Worm (Caenorhabditis elegans): ENCODE results near the gene C17A2.7.
A peak's percentile ranks its signal among the peaks of the same experiment; 100 is the strongest.

The C17A2.7 gene

DNA sequence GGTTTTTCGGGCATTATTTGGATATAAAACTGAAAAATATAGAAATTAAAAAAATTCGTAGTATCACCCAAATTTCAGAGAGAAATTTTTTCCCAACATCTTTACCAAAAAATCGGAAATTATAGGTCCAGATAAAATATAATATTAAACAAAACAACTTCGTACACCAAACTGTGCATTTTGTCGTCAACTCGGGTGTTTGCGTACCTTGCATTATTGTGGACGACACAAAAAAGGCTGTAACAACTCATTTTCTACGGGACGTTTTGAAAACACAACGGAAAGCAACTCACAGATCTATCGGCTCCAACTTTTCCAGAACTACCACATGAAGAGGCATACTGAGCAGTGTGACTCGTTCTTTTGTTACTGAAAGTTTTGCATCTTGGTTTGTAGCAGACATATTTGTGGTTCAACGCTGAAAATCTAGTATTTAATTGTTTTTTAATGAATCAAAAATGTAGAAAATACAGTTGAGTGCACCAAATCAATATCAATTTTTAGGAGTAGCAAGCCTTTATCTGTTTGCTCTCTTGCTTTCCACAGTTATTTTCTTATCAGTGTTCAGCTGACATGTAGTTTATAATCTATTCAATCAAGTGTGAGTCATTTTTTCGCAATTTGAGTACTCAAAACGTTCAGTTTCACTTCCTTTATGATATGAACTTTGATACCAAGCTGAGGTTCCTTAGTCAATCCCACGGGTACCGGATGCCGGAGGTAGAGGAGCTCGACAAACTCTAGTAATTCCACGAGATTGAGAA, 27.6 kb downstream of the C17A2.7 start:
- TF ChIP-seq pag-3 (tag; optimal IDR thresholded peaks at IDR 0.05; ENCODE audit: borderline replicate concordance, insufficient read depth) (no peak), nhr-85 (tag) (no peak), hlh-17 (GFP tag; optimal IDR thresholded peaks at IDR 0.05; ENCODE audit: borderline replicate concordance) (no peak), alr-1 (tag; optimal IDR thresholded peaks at IDR 0.05; ENCODE audit: borderline replicate concordance) (no peak), C04F5.9 (tag; optimal IDR thresholded peaks at IDR 0.05) (no peak), dsc-1 (tag; optimal IDR thresholded peaks at IDR 0.05) (no peak), nhr-84 (tag; optimal IDR thresholded peaks at IDR 0.05) (no peak), aly-2 (tag; optimal IDR thresholded peaks at IDR 0.05) (no peak), egl-13 (tag; optimal IDR thresholded peaks at IDR 0.05) (no peak), lin-13 (GFP tag; optimal IDR thresholded peaks at IDR 0.05) (no peak), sox-4 (tag; optimal IDR thresholded peaks at IDR 0.05) (no peak), tbx-2 (tag; optimal IDR thresholded peaks at IDR 0.05) (no peak), ztf-4 (tag; optimal IDR thresholded peaks at IDR 0.05) (no peak), zag-1 (tag; optimal IDR thresholded peaks at IDR 0.05) (no peak), tlp-1 (tag; optimal IDR thresholded peaks at IDR 0.05) (no peak), nhr-19 (GFP tag; conservative IDR thresholded peaks at IDR 0.05) (no peak), sptf-1 (tag; optimal IDR thresholded peaks at IDR 0.05) (no peak), nhr-77 (tag; optimal IDR thresholded peaks at IDR 0.05) (no peak), efl-3 (GFP tag; optimal IDR thresholded peaks at IDR 0.05) (no peak), hpl-2 (GFP tag; optimal IDR thresholded peaks at IDR 0.05) (no peak), nhr-76 (tag; optimal IDR thresholded peaks at IDR 0.05) (no peak), mep-1 (tag; optimal IDR thresholded peaks at IDR 0.05) (no peak), unc-86 (tag; optimal IDR thresholded peaks at IDR 0.05) (no peak), unc-98 (GFP tag; IDR thresholded peaks at IDR 0.05) (no peak), zip-4 (GFP tag; optimal IDR thresholded peaks at IDR 0.05) (no peak), snpc-4 (tag; optimal IDR thresholded peaks at IDR 0.05) (no peak), ztf-11 (tag; optimal IDR thresholded peaks at IDR 0.05) (no peak), mab-9 (GFP tag; IDR thresholded peaks at IDR 0.05) (no peak), elt-2 (tag; optimal IDR thresholded peaks at IDR 0.05) (peak; percentile 83), pax-3 (tag; optimal IDR thresholded peaks at IDR 0.05) (no peak), C16A3.4 (tag; optimal IDR thresholded peaks at IDR 0.05) (no peak), nhr-12 (tag; optimal IDR thresholded peaks at IDR 0.05) (no peak), ceh-8 (GFP tag; optimal IDR thresholded peaks at IDR 0.05) (no peak), nhr-47 (tag; optimal IDR thresholded peaks at IDR 0.05) (peak; percentile 31), ceh-90 (tag; optimal IDR thresholded peaks at IDR 0.05) (no peak), jun-1 (tag; optimal IDR thresholded peaks at IDR 0.05) (no peak), Y116A8C.19 (tag; optimal IDR thresholded peaks at IDR 0.05; ENCODE audit: borderline replicate concordance) (no peak), vab-15 (tag; optimal IDR thresholded peaks at IDR 0.05) (no peak), rnt-1 (tag; optimal IDR thresholded peaks at IDR 0.05) (no peak), fkh-8 (tag; optimal IDR thresholded peaks at IDR 0.05) (no peak), lsy-2 (tag; optimal IDR thresholded peaks at IDR 0.05) (peak; percentile 26), dpl-1 (GFP tag; optimal IDR thresholded peaks at IDR 0.05) (peak in 2 of 3 experiments; percentile 21 to 53), mef-2 (tag; optimal IDR thresholded peaks at IDR 0.05) (no peak), isw-1 (GFP tag; IDR thresholded peaks at IDR 0.05) (no peak), xbp-1 (tag; optimal IDR thresholded peaks at IDR 0.05) (no peak), lir-3 (tag; optimal IDR thresholded peaks at IDR 0.05; ENCODE audit: poor library complexity) (no peak), irx-1 (tag; optimal IDR thresholded peaks at IDR 0.05) (no peak), lin-35 (GFP tag; optimal IDR thresholded peaks at IDR 0.05) (peak in 1 of 2 experiments; percentile 15), nhr-90 (tag; optimal IDR thresholded peaks at IDR 0.05; ENCODE audit: poor library complexity) (peak; percentile 15), swsn-7 (tag; optimal IDR thresholded peaks at IDR 0.05) (peak; percentile 0), lin-14 (GFP tag; optimal IDR thresholded peaks at IDR 0.05) (no peak)

All from whole organism, L1 larva.